Worm (Caenorhabditis elegans) whole organism, L3 larva: ENCODE data around the gene fbxb-5.

Experiments used
- lin-15B ChIP-seq: fragments of 150-350 bp; optimal IDR thresholded peaks from 2 replicates; lab custom pipeline; 2014; ENCODE audit warnings: missing biosample characterization, missing genetic modification characterization
- mdl-1 ChIP-seq: fragments of 150-350 bp; optimal IDR thresholded peaks from 2 replicates; lab custom pipeline; 2014; ENCODE audit warnings: missing biosample characterization, missing genetic modification characterization
- nhr-12 ChIP-seq: fragments of 150-350 bp; optimal IDR thresholded peaks from 2 replicates; lab custom pipeline; 2014; ENCODE audit warnings: missing biosample characterization, missing genetic modification characterization
- nhr-76 ChIP-seq: fragments of 150-350 bp; sonication (generic microtip); optimal IDR thresholded peaks from 5 replicates; lab custom pipeline; 2014; ENCODE audit warnings: missing biosample characterization, missing genetic modification characterization
- nhr-77 ChIP-seq: fragments of 150-350 bp; optimal IDR thresholded peaks from 2 replicates; lab custom pipeline; 2014; ENCODE audit warnings: missing biosample characterization, missing genetic modification characterization
- pha-4 ChIP-seq: fragments of 150-350 bp; optimal IDR thresholded peaks from 2 replicates; lab custom pipeline; 2014; ENCODE audit warnings: missing biosample characterization, missing genetic modification reagents, missing genetic modification characterization
- tbx-2 ChIP-seq: sonication (generic microtip); optimal IDR thresholded peaks from 2 replicates; lab custom pipeline; 2016; ENCODE audit warnings: mild to moderate bottlenecking, missing genetic modification characterization, missing compliant biosample characterization

ce11 chrII:1692827-1693226 lies 29.5 kb downstream of the fbxb-5 start, which contains the start of gene fbxc-21:
- no peak for TF ChIP-seq nhr-77 (tag; lab: Kevin White, UChicago)
- no peak for TF ChIP-seq nhr-76 (tag; lab: Kevin White, UChicago)
- no peak for TF ChIP-seq lin-15B (tag; lab: Kevin White, UChicago)
- TF ChIP-seq nhr-12 (tag; lab: Kevin White, UChicago) = no peak
- TF ChIP-seq tbx-2 (tag; lab: Kevin White, UChicago) = no peak
- no peak for TF ChIP-seq pha-4 (tag; lab: Kevin White, UChicago)
- no peak for TF ChIP-seq mdl-1
